ENCODE assay signal across 3 worm cellular contexts in genomic region chrX:9899426-9900131, ce11.
TF ChIP-seq lines count a peak whose summit lies in the region.

phf-34 (minus strand) TSS chrX:9899476.

TF ChIP-seq in whole organism, L2 larva, 48 proteins besides CTCF, POLR2A, EP300 and RAD21 (continued from another document):
- TF ChIP-seq dmd-4 (tag; optimal IDR thresholded peaks at IDR 0.05; lab: Kevin White, UChicago) (no peak), nhr-23 (tag; optimal IDR thresholded peaks at IDR 0.05; lab: Kevin White, UChicago) (no peak), peb-1 (tag; optimal IDR thresholded peaks at IDR 0.05; lab: Kevin White, UChicago) (no peak), lin-13 (GFP tag; optimal IDR thresholded peaks at IDR 0.05; lab: Kevin White, UChicago) (peak; percentile 37), ztf-4 (tag; optimal IDR thresholded peaks at IDR 0.05; lab: Kevin White, UChicago) (no peak), elt-3 (tag; optimal IDR thresholded peaks at IDR 0.05; lab: Kevin White, UChicago) (no peak), C34F6.9 (tag; optimal IDR thresholded peaks at IDR 0.05; lab: Kevin White, UChicago) (peak; percentile 65), skn-1 (tag; optimal IDR thresholded peaks at IDR 0.05; lab: Kevin White, UChicago) (no peak), fos-1 (tag; optimal IDR thresholded peaks at IDR 0.05; lab: Kevin White, UChicago) (peak; percentile 33), nhr-11 (tag; optimal IDR thresholded peaks at IDR 0.05; lab: Kevin White, UChicago) (no peak), lin-11 (tag; optimal IDR thresholded peaks at IDR 0.05; lab: Kevin White, UChicago) (peak; percentile 9), F13H6.1 (tag; optimal IDR thresholded peaks at IDR 0.05; lab: Kevin White, UChicago) (peak; percentile 71), aly-2 (tag; optimal IDR thresholded peaks at IDR 0.05; lab: Kevin White, UChicago) (no peak), zag-1 (tag; optimal IDR thresholded peaks at IDR 0.05; lab: Kevin White, UChicago) (peak; percentile 66), mab-5 (tag; optimal IDR thresholded peaks at IDR 0.05; lab: Kevin White, UChicago) (peak; percentile 12), blmp-1 (tag; optimal IDR thresholded peaks at IDR 0.05; lab: Kevin White, UChicago; ENCODE audit: insufficient read depth) (no peak), elt-1 (tag; optimal IDR thresholded peaks at IDR 0.05; lab: Kevin White, UChicago) (no peak), R02D3.7 (tag; optimal IDR thresholded peaks at IDR 0.05; lab: Kevin White, UChicago) (no peak), nhr-6 (tag; optimal IDR thresholded peaks at IDR 0.05; lab: Kevin White, UChicago) (no peak), ZK546.5 (tag; optimal IDR thresholded peaks at IDR 0.05; lab: Kevin White, UChicago) (no peak), egl-27 (tag; optimal IDR thresholded peaks at IDR 0.05; lab: Kevin White, UChicago) (no peak), ceh-82 (tag; optimal IDR thresholded peaks at IDR 0.05; lab: Kevin White, UChicago) (no peak), ama-1 (optimal IDR thresholded peaks at IDR 0.05; lab: Kevin White, UChicago) (no peak), snpc-4 (tag; optimal IDR thresholded peaks at IDR 0.05; lab: Kevin White, UChicago) (no peak), ztf-11 (tag; optimal IDR thresholded peaks at IDR 0.05; lab: Kevin White, UChicago) (no peak)

TF ChIP-seq in whole organism, L4 larva, 104 proteins besides CTCF, POLR2A, EP300 and RAD21 (continued from another document):
- TF ChIP-seq daf-16 (GFP tag; optimal IDR thresholded peaks at IDR 0.05; lab: Kevin White, UChicago) (no peak), daf-16 (tag; optimal IDR thresholded peaks at IDR 0.05; lab: Kevin White, UChicago) (peak; percentile 41), F26F4.8 (GFP tag; conservative IDR thresholded peaks at IDR 0.05; lab: Robert Waterston, UW) (no peak), daf-8 (GFP tag; IDR thresholded peaks at IDR 0.05; lab: Robert Waterston, UW) (no peak), hlh-11 (tag; optimal IDR thresholded peaks at IDR 0.05; lab: Kevin White, UChicago) (no peak), dmd-9 (GFP tag; IDR thresholded peaks at IDR 0.05; lab: Robert Waterston, UW) (no peak), dpl-1 (GFP tag; optimal IDR thresholded peaks at IDR 0.05; lab: Kevin White, UChicago) (peak; percentile 14), ztf-11 (tag; optimal IDR thresholded peaks at IDR 0.05; lab: Kevin White, UChicago) (no peak), madf-5 (GFP tag; IDR thresholded peaks at IDR 0.05; lab: Robert Waterston, UW) (no peak), sdz-12 (GFP tag; optimal IDR thresholded peaks at IDR 0.05; lab: Kevin White, UChicago) (no peak), Y48G9A.11 (GFP tag; IDR thresholded peaks at IDR 0.05; lab: Robert Waterston, UW) (no peak), saeg-2 (GFP tag; IDR thresholded peaks at IDR 0.05; lab: Robert Waterston, UW) (no peak), ceh-62 (tag; optimal IDR thresholded peaks at IDR 0.05; lab: Kevin White, UChicago) (no peak), dmd-6 (GFP tag; IDR thresholded peaks at IDR 0.05; lab: Robert Waterston, UW) (no peak), T20F7.1 (GFP tag; optimal IDR thresholded peaks at IDR 0.05; lab: Kevin White, UChicago) (no peak), daf-19 (GFP tag; conservative IDR thresholded peaks at IDR 0.05; lab: Robert Waterston, UW) (no peak), fos-1 (tag; optimal IDR thresholded peaks at IDR 0.05; lab: Kevin White, UChicago) (no peak), Y5F2A.4 (GFP tag; optimal IDR thresholded peaks at IDR 0.05; lab: Kevin White, UChicago) (no peak), unc-62 (GFP tag; optimal IDR thresholded peaks at IDR 0.05 in 1 of 2; lab: Kevin White, UChicago) (peak in 1 of 2 experiments; percentile 61), unc-62 (tag; optimal IDR thresholded peaks at IDR 0.05; lab: Kevin White, UChicago) (no peak), nhr-77 (tag; optimal IDR thresholded peaks at IDR 0.05; lab: Kevin White, UChicago) (peak; percentile 5), dve-1 (tag; optimal IDR thresholded peaks at IDR 0.05; lab: Kevin White, UChicago; ENCODE audit: insufficient read depth) (peak; percentile 45), ces-1 (GFP tag; optimal IDR thresholded peaks at IDR 0.05; lab: Kevin White, UChicago) (no peak), ceh-20 (GFP tag; IDR thresholded peaks at IDR 0.05; lab: Robert Waterston, UW) (no peak), lsy-2 (tag; optimal IDR thresholded peaks at IDR 0.05; lab: Kevin White, UChicago) (peak in 1 of 2 experiments; percentile 58), unc-130 (GFP tag; optimal IDR thresholded peaks at IDR 0.05; lab: Kevin White, UChicago) (no peak), fkh-10 (GFP tag; optimal IDR thresholded peaks at IDR 0.05; lab: Kevin White, UChicago) (peak; percentile 56), nhr-6 (tag; optimal IDR thresholded peaks at IDR 0.05; lab: Kevin White, UChicago) (no peak), F44E2.7 (GFP tag; IDR thresholded peaks at IDR 0.05; lab: Robert Waterston, UW) (no peak), nhr-237 (tag; optimal IDR thresholded peaks at IDR 0.05; lab: Kevin White, UChicago) (no peak), egl-43 (GFP tag; IDR thresholded peaks at IDR 0.05; lab: Robert Waterston, UW) (no peak), R02D3.7 (tag; optimal IDR thresholded peaks at IDR 0.05; lab: Kevin White, UChicago) (no peak)
TF ChIP-seq in whole organism, L4 larva: peak in this region for 15.

TF ChIP-seq in whole organism, late embryonic, 69 proteins besides CTCF, POLR2A, EP300 and RAD21 (continued from another document):
- no peak for TF ChIP-seq elt-4 (tag; optimal IDR thresholded peaks at IDR 0.05; lab: Kevin White, UChicago)
- no peak for TF ChIP-seq ama-1 (optimal IDR thresholded peaks at IDR 0.05; lab: Kevin White, UChicago)
- TF ChIP-seq ceh-18 (tag; optimal IDR thresholded peaks at IDR 0.05; lab: Kevin White, UChicago), result no peak
- peak; percentile 67 for TF ChIP-seq unc-42 (tag; optimal IDR thresholded peaks at IDR 0.05; lab: Kevin White, UChicago)
- TF ChIP-seq ceh-22 (tag; optimal IDR thresholded peaks at IDR 0.05; lab: Kevin White, UChicago), result no peak
- TF ChIP-seq nhr-232 (tag; optimal IDR thresholded peaks at IDR 0.05; lab: Kevin White, UChicago), result no peak
- TF ChIP-seq ceh-48 (tag; optimal IDR thresholded peaks at IDR 0.05; lab: Kevin White, UChicago), result no peak
- peak; percentile 37 for TF ChIP-seq dve-1 (tag; optimal IDR thresholded peaks at IDR 0.05; lab: Kevin White, UChicago)
- no peak for TF ChIP-seq C08G9.2 (tag; optimal IDR thresholded peaks at IDR 0.05; lab: Kevin White, UChicago)
- TF ChIP-seq ceh-45 (GFP tag; IDR thresholded peaks at IDR 0.05; lab: Robert Waterston, UW), result no peak
- TF ChIP-seq ceh-2 (tag; optimal IDR thresholded peaks at IDR 0.05; lab: Kevin White, UChicago), result no peak
- TF ChIP-seq sdc-2 (tag; optimal IDR thresholded peaks at IDR 0.05; lab: Kevin White, UChicago), result peak; percentile 58
- TF ChIP-seq unc-3 (GFP tag; conservative IDR thresholded peaks at IDR 0.05; lab: Robert Waterston, UW), result no peak
- no peak for TF ChIP-seq unc-3 (tag; optimal IDR thresholded peaks at IDR 0.05; lab: Kevin White, UChicago)
- TF ChIP-seq lin-11 (tag; optimal IDR thresholded peaks at IDR 0.05; lab: Kevin White, UChicago), result no peak
- no peak for TF ChIP-seq zip-5 (tag; optimal IDR thresholded peaks at IDR 0.05; lab: Kevin White, UChicago)
- TF ChIP-seq unc-55 (GFP tag; optimal IDR thresholded peaks at IDR 0.05; lab: Kevin White, UChicago), result peak; percentile 31
- TF ChIP-seq nfya-1 (tag; optimal IDR thresholded peaks at IDR 0.05; lab: Kevin White, UChicago), result peak; percentile 67
- no peak for TF ChIP-seq eyg-1 (tag; optimal IDR thresholded peaks at IDR 0.05; lab: Kevin White, UChicago)
- no peak for TF ChIP-seq K09A11.1 (tag; optimal IDR thresholded peaks at IDR 0.05; lab: Kevin White, UChicago; ENCODE audit: insufficient read depth)
TF ChIP-seq in whole organism, late embryonic: peak in this region for 10.
